Worm (Caenorhabditis elegans): ENCODE data around the gene T23C6.4.

Gene T23C6.4

DNA sequence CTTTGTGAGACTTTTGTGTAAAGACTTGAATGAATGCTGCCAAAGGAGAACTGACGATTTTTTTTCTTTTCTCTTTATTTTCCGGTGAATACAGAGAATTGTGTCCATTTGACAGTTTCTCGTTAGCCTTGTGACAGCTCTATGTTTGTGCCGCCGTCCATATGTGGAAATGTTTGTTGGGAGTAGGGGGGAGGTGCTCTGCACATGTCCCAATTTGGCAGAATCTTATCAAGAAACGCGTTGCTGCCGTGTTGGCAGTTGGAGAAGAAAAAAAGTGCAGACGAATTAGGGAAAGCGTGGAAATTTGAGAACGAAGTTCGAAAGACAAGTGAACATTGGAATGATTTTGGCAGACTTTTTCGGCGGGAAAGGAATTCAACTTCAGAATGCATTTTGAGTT lies 48.1 kb upstream of the T23C6.4 start (continued):
- TF ChIP-seq ets-4 (GFP tag; optimal IDR thresholded peaks at IDR 0.05), result peak; percentile 31
- 0 out of 2 replicates have a peak, but pooled peaks have one; percentile 30 for TF ChIP-seq K11D2.4 (GFP tag; IDR thresholded peaks at IDR 0.05)
- TF ChIP-seq dox-1 (GFP tag; IDR thresholded peaks at IDR 0.05), result peak; percentile 84

DNA sequence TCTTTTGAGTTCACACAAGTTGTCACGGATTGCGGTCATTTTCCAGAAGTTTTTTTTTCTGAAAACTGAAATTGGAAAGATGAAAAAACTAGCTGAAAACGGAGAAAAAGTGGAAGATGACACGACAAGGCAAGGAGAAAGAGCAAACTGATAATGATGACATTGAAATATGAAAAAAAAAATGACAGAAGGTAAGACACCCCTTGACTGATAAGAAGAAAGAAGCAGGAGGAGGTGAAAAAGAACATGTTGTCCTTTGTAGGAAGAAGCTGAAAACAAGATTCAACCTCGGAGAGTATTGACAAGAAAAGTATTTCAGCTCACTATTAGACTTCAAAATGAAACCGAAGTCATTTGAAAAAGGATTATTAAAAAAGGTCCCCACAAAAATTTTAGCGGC lies 45.4 kb upstream of the T23C6.4 start, which contains the start of gene B0302.5:
Gene B0302.5, minus strand, starts transcription at position 58 of the 400 bp plus-strand sequence.
- TF ChIP-seq ceh-91 (GFP tag; IDR thresholded peaks at IDR 0.05) (no peak), nhr-80 (tag; optimal IDR thresholded peaks at IDR 0.05) (peak; percentile 84), let-607 (tag; optimal IDR thresholded peaks at IDR 0.05) (peak in 1 of 2 experiments; percentile 26)

DNA sequence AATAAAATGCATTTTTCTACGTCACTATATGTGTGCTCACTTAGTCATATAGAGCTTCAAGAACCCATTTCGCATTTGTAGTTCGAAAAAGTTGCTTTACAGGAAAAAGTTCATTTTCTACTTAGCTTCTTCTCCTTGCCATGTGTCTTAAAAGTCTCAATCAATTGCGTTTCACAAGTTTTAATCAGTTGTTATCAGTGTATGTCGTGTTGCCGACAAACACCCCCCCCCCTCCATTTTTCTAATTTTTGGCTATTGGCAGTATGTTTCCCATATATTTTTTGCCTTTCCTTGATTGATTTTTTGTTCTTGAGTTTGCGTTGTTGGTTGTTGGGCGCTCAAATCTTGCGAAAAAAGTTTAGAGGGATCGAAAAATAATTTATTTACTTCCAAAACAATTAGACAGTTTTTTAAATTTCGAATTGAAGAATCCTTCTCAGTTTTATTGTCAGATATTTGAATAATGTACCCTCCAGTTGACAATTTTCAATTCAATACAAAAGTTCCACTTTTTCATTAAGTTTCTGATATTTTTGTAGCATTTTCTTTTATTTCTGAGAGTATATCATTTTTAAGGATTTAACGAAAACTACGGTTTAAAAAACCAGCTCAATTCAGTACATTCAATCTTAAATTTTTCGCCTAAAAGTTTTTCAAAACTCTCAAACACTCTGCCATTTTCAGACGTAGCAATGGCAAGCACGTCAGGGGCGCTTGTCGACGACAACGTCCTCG lies 36.1 kb upstream of the T23C6.4 start, which contains the start of gene sid-3:
Gene sid-3, plus strand, starts transcription at position 685 of the 735 bp plus-strand sequence.
- TF ChIP-seq madf-3 (GFP tag; IDR thresholded peaks at IDR 0.05) (no peak), nhr-80 (tag; optimal IDR thresholded peaks at IDR 0.05) (peak; percentile 89), bed-2 (GFP tag; IDR thresholded peaks at IDR 0.05) (no peak), sdz-38 (tag; optimal IDR thresholded peaks at IDR 0.05) (no peak), C06A6.2 (GFP tag; conservative IDR thresholded peaks at IDR 0.05) (no peak), snpc-4 (GFP tag; optimal IDR thresholded peaks at IDR 0.05) (no peak), snpc-4 (tag; optimal IDR thresholded peaks at IDR 0.05) (peak in 1 of 4 experiments; percentile 3), madf-8 (GFP tag; conservative IDR thresholded peaks at IDR 0.05) (no peak), hmg-1.2 (GFP tag; IDR thresholded peaks at IDR 0.05) (no peak), hlh-26 (GFP tag; conservative IDR thresholded peaks at IDR 0.05) (no peak), dox-1 (GFP tag; IDR thresholded peaks at IDR 0.05) (peak; percentile 42; the same call in 1 of the 2 replicates), ztf-6 (GFP tag; IDR thresholded peaks at IDR 0.05) (no peak), cebp-1 (GFP tag; IDR thresholded peaks at IDR 0.05) (no peak), cebp-1 (tag; optimal IDR thresholded peaks at IDR 0.05) (peak; percentile 16), attf-6 (GFP tag; IDR thresholded peaks at IDR 0.05) (no peak), Y53F4B.3 (GFP tag; IDR thresholded peaks at IDR 0.05) (no peak)

DNA sequence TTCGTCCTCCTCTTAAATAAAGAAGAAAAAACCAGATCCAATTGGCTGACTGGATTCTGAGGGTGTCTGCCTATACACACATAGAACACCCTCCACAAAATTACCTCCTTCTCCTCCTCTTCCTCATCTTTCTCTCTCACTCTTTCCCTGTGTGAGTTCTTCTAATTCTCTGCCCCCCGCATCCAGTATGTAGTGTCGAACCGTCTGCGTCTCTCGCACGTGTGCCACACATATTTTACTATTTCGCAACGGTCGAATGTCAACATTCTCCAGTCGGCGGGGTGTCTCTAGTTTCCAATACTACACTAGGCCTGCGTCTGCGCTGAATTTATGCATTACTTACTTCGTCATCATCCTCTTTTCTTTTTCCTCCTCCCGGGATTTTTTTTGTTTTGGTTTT lies 34.6 kb upstream of the T23C6.4 start:
- peak; percentile 64 for TF ChIP-seq K12H6.12 (tag; optimal IDR thresholded peaks at IDR 0.05)
- TF ChIP-seq rcor-1 (GFP tag; IDR thresholded peaks at IDR 0.05), result 0 out of 2 replicates have a peak, but pooled peaks have one; percentile 15
- peak; percentile 50 for TF ChIP-seq unc-62 (GFP tag; optimal IDR thresholded peaks at IDR 0.05)
- peak; percentile 97 for TF ChIP-seq cebp-1 (GFP tag; IDR thresholded peaks at IDR 0.05)
- TF ChIP-seq cebp-1 (tag; optimal IDR thresholded peaks at IDR 0.05), result peak; percentile 99
- no peak for TF ChIP-seq snpc-4 (GFP tag; optimal IDR thresholded peaks at IDR 0.05)
- TF ChIP-seq snpc-4 (tag; optimal IDR thresholded peaks at IDR 0.05), result peak in 2 of 4 experiments; percentile 30 to 48
- peak; percentile 10 for TF ChIP-seq die-1 (tag; optimal IDR thresholded peaks at IDR 0.05)
- TF ChIP-seq ztf-6 (GFP tag; IDR thresholded peaks at IDR 0.05), result no peak
- TF ChIP-seq gei-17 (GFP tag; optimal IDR thresholded peaks at IDR 0.05), result peak; percentile 11
- TF ChIP-seq lin-35 (GFP tag; optimal IDR thresholded peaks at IDR 0.05), result peak in 1 of 3 experiments; percentile 28
- TF ChIP-seq dox-1 (GFP tag; IDR thresholded peaks at IDR 0.05), result peak; percentile 77
- TF ChIP-seq ceh-27 (GFP tag; optimal IDR thresholded peaks at IDR 0.05), result peak; percentile 59
- TF ChIP-seq nfyb-1 (GFP tag; IDR thresholded peaks at IDR 0.05), result 0 out of 2 replicates have a peak, but pooled peaks have one; percentile 56
- 0 out of 2 replicates have a peak, but pooled peaks have one; percentile 25 for TF ChIP-seq ekl-4 (GFP tag; IDR thresholded peaks at IDR 0.05)
- no peak for TF ChIP-seq sea-2 (GFP tag; IDR thresholded peaks at IDR 0.05)
- TF ChIP-seq B0336.3 (GFP tag; IDR thresholded peaks at IDR 0.05), result no peak
- TF ChIP-seq hmg-1.2 (GFP tag; IDR thresholded peaks at IDR 0.05), result peak; percentile 87
- peak; percentile 33 for TF ChIP-seq attf-5 (GFP tag; optimal IDR thresholded peaks at IDR 0.05)
- TF ChIP-seq mxl-1 (tag; optimal IDR thresholded peaks at IDR 0.05), result no peak
- peak; percentile 60 for TF ChIP-seq lin-40 (tag; optimal IDR thresholded peaks at IDR 0.05)
- TF ChIP-seq xnd-1 (tag; optimal IDR thresholded peaks at IDR 0.05), result no peak
- TF ChIP-seq ZK185.1 (tag; optimal IDR thresholded peaks at IDR 0.05; ENCODE audit: poor library complexity, severe bottlenecking), result peak; percentile 29
- peak; percentile 60 for TF ChIP-seq nhr-80 (tag; optimal IDR thresholded peaks at IDR 0.05)
- TF ChIP-seq K11D2.4 (GFP tag; IDR thresholded peaks at IDR 0.05), result peak; percentile 50; the same call in 1 of the 2 replicates

Data from whole organism, young adult.